Fruit fly (Drosophila melanogaster) whole organism, wandering third instar larva: Measurements from ENCODE around the gene CG11342.

Experiments used
- Abd-B ChIP-seq: fragments of >200 bp; optimal IDR thresholded peaks from 2 replicates; lab custom pipeline; 2017; ENCODE audit warnings: missing biosample characterization, missing genetic modification characterization
- CG32264 ChIP-seq: fragments of 200-800 bp; sonication (Bioruptor generic); optimal IDR thresholded peaks from 2 replicates; lab custom pipeline; 2016; ENCODE audit warnings: missing biosample characterization, missing genetic modification characterization
- CG9705 ChIP-seq: fragments of 200-800 bp; sonication (Bioruptor generic); optimal IDR thresholded peaks from 2 replicates; lab custom pipeline; 2018; ENCODE audit warnings: missing biosample characterization, mild to moderate bottlenecking, missing genetic modification characterization
- CrebA ChIP-seq: fragments of 200-800 bp; sonication (Bioruptor generic); optimal IDR thresholded peaks from 2 replicates; lab custom pipeline; 2016; ENCODE audit warnings: missing biosample characterization, mild to moderate bottlenecking, missing genetic modification characterization, borderline replicate concordance
- Dfd ChIP-seq: fragments of >200 bp; optimal IDR thresholded peaks from 2 replicates; lab custom pipeline; 2017; ENCODE audit warnings: missing biosample characterization, missing genetic modification characterization
- Dif ChIP-seq: fragments of 200-275, 200-300 bp; sonication (Bioruptor generic); optimal IDR thresholded peaks from 2 replicates; lab custom pipeline; 2018; ENCODE audit warnings: missing biosample characterization, missing genetic modification characterization; ENCODE audit not compliant: partially characterized antibody
- GATAd ChIP-seq: sonication (Bioruptor generic); optimal IDR thresholded peaks from 2 replicates; lab custom pipeline; 2016; ENCODE audit warnings: missing biosample characterization, missing genetic modification characterization
- HLH106 ChIP-seq: fragments of 200-800 bp; optimal IDR thresholded peaks from 3 replicates; lab custom pipeline; 2019; ENCODE audit warnings: missing biosample characterization, mild to moderate bottlenecking, missing genetic modification characterization, moderate library complexity
- Hnf4 ChIP-seq: fragments of 200-800 bp; sonication (Bioruptor generic); optimal IDR thresholded peaks from 2 replicates; lab custom pipeline; 2016; ENCODE audit warnings: missing biosample characterization, mild to moderate bottlenecking, missing genetic modification characterization
- Hr78 ChIP-seq: fragments of >200 bp; optimal IDR thresholded peaks from 2 replicates; lab custom pipeline; 2017; ENCODE audit warnings: missing biosample characterization, missing genetic modification characterization
- Hr83 ChIP-seq: fragments of 200-300 bp; sonication (Bioruptor generic); optimal IDR thresholded peaks from 2 replicates; lab custom pipeline; 2016; ENCODE audit warnings: missing biosample characterization, mild to moderate bottlenecking, missing genetic modification characterization, moderate library complexity; ENCODE audit not compliant: poor library complexity, severe bottlenecking
- Jra ChIP-seq: sonication (Bioruptor generic); optimal IDR thresholded peaks from 2 replicates; lab custom pipeline; 2016; ENCODE audit warnings: missing biosample characterization, missing genetic modification characterization
- Mio ChIP-seq: sonication (Bioruptor generic); optimal IDR thresholded peaks from 2 replicates; lab custom pipeline; 2016; ENCODE audit warnings: missing biosample characterization, missing genetic modification characterization
- Myc ChIP-seq: fragments of >200 bp; optimal IDR thresholded peaks from 2 replicates; lab custom pipeline; 2017
- N ChIP-seq: fragments of >200 bp; optimal IDR thresholded peaks from 2 replicates; lab custom pipeline; 2018; ENCODE audit warnings: missing biosample characterization, missing external identifiers, missing genetic modification characterization
- OdsH ChIP-seq: fragments of 200-800 bp; sonication (Bioruptor generic); optimal IDR thresholded peaks from 2 replicates; lab custom pipeline; 2016; ENCODE audit warnings: missing biosample characterization, mild to moderate bottlenecking, missing genetic modification characterization
- Rel ChIP-seq, 2 experiments: fragments of 200-800 bp; sonication (Bioruptor generic) in 1 of 2; optimal IDR thresholded peaks; 2 replicates in 1 of 2; 3 replicates in 1 of 2; lab custom pipeline; 2016 to 2019; ENCODE audit warnings: mild to moderate bottlenecking in 2 of 2, missing biosample characterization in 2 of 2, missing genetic modification characterization in 2 of 2, moderate library complexity in 1 of 2
- Sp1 ChIP-seq: fragments of 200-800 bp; sonication (Bioruptor generic); optimal IDR thresholded peaks from 3 replicates; lab custom pipeline; 2019; ENCODE audit warnings: missing biosample characterization, mild to moderate bottlenecking, missing genetic modification characterization, moderate library complexity
- Vsx2 ChIP-seq: fragments of 200-300, 225-300 bp; sonication (Bioruptor generic); optimal IDR thresholded peaks from 2 replicates; lab custom pipeline; 2018; ENCODE audit warnings: missing biosample characterization, missing genetic modification characterization; ENCODE audit not compliant: partially characterized antibody
- br ChIP-seq: fragments of 200-800 bp; sonication (Bioruptor generic); optimal IDR thresholded peaks from 2 replicates; lab custom pipeline; 2016; ENCODE audit warnings: missing biosample characterization, missing genetic modification characterization
- brk ChIP-seq: fragments of 200-800 bp; sonication (Bioruptor generic); optimal IDR thresholded peaks from 2 replicates; lab custom pipeline; 2016; ENCODE audit warnings: missing biosample characterization, mild to moderate bottlenecking, missing genetic modification characterization
- dl ChIP-seq, 2 experiments: fragments of 175-275, 200-275 bp in 1 of 2; fragments of 200-275 bp in 1 of 2; sonication (Bioruptor generic); optimal IDR thresholded peaks; lab custom pipeline; 2018; ENCODE audit warnings: mild to moderate bottlenecking in 2 of 2, missing biosample characterization in 2 of 2, missing genetic modification characterization in 2 of 2, moderate library complexity in 2 of 2; ENCODE audit not compliant: partially characterized antibody in 2 of 2, insufficient read depth in 1 of 2
- dmrt93B ChIP-seq: fragments of 200-800 bp; sonication (Bioruptor generic); optimal IDR thresholded peaks from 2 replicates; lab custom pipeline; 2018; ENCODE audit warnings: missing biosample characterization, mild to moderate bottlenecking, missing genetic modification characterization
- dsf ChIP-seq: sonication (Bioruptor generic); optimal IDR thresholded peaks from 2 replicates; lab custom pipeline; 2016; ENCODE audit warnings: missing biosample characterization, missing genetic modification characterization, borderline replicate concordance
- ey ChIP-seq: fragments of 200-800 bp; sonication (Bioruptor generic); optimal IDR thresholded peaks from 2 replicates; lab custom pipeline; 2016; ENCODE audit warnings: missing biosample characterization, missing genetic modification characterization
- foxo ChIP-seq, 2 experiments: fragments of 200-800 bp; sonication (Bioruptor generic); optimal IDR thresholded peaks; 2 replicates in 1 of 2; 3 replicates in 1 of 2; lab custom pipeline; 2016 to 2017; ENCODE audit warnings: missing biosample characterization in 2 of 2, missing genetic modification characterization in 2 of 2
- fru ChIP-seq: fragments of 200-800 bp; sonication (Bioruptor generic); optimal IDR thresholded peaks from 3 replicates; lab custom pipeline; 2016; ENCODE audit warnings: missing biosample characterization, mild to moderate bottlenecking, missing genetic modification characterization
- h ChIP-seq: fragments of 200-800 bp; sonication (Bioruptor generic); optimal IDR thresholded peaks from 3 replicates; lab custom pipeline; 2016; ENCODE audit warnings: missing biosample characterization, mild to moderate bottlenecking, missing genetic modification characterization
- jim ChIP-seq: fragments of 175-275, 200-325 bp; sonication (Bioruptor generic); optimal IDR thresholded peaks from 2 replicates; lab custom pipeline; 2016; ENCODE audit warnings: missing biosample characterization, mild to moderate bottlenecking, missing genetic modification characterization
- lola ChIP-seq: fragments of >200 bp; optimal IDR thresholded peaks from 2 replicates; lab custom pipeline; 2017; ENCODE audit warnings: missing biosample characterization, missing genetic modification characterization
- pan ChIP-seq: fragments of >200 bp; optimal IDR thresholded peaks from 2 replicates; lab custom pipeline; 2017
- psq ChIP-seq: fragments of 200-800 bp; sonication (Bioruptor generic); optimal IDR thresholded peaks from 3 replicates; lab custom pipeline; 2017; ENCODE audit warnings: missing biosample characterization, mild to moderate bottlenecking, missing genetic modification characterization, moderate library complexity
- rgr ChIP-seq: fragments of 200-800 bp; sonication (Bioruptor generic); optimal IDR thresholded peaks from 3 replicates; lab custom pipeline; 2016; ENCODE audit warnings: missing biosample characterization, mild to moderate bottlenecking, missing genetic modification characterization
- sage ChIP-seq: fragments of 200-800 bp; sonication (Bioruptor generic); optimal IDR thresholded peaks from 2 replicates; lab custom pipeline; 2016; ENCODE audit warnings: missing biosample characterization, mild to moderate bottlenecking, missing genetic modification characterization
- sv ChIP-seq: fragments of 200-800 bp; sonication (Bioruptor generic); optimal IDR thresholded peaks from 3 replicates; lab custom pipeline; 2016; ENCODE audit warnings: missing biosample characterization, missing genetic modification characterization
- tai ChIP-seq: sonication (Bioruptor generic); optimal IDR thresholded peaks from 2 replicates; lab custom pipeline; 2016; ENCODE audit warnings: missing biosample characterization, missing genetic modification characterization
- usp ChIP-seq: fragments of >200 bp; optimal IDR thresholded peaks from 2 replicates; lab custom pipeline; 2017; ENCODE audit warnings: missing biosample characterization, missing genetic modification characterization
- woc ChIP-seq: sonication (Bioruptor generic); optimal IDR thresholded peaks from 2 replicates; lab custom pipeline; 2016; ENCODE audit warnings: missing biosample characterization, mild to moderate bottlenecking, missing genetic modification characterization

The CG11342 gene

dm6 chr3L:4378895-4379294 is 11.6 kb upstream of the CG11342 start:
- no peak for TF ChIP-seq Abd-B (GFP tag; lab: Kevin White, UChicago)
- TF ChIP-seq h = peak; percentile 62
- TF ChIP-seq CrebA = no peak
- TF ChIP-seq GATAd (GFP tag; lab: Kevin White, UChicago) = no peak
- TF ChIP-seq Jra (GFP tag; lab: Kevin White, UChicago) = no peak
- peak in 1 of 2 experiments; percentile 42 for TF ChIP-seq foxo (GFP tag; optimal IDR thresholded peaks at IDR 0.05; lab: Kevin White, UChicago)
- no peak for TF ChIP-seq Hr83 (GFP tag; lab: Kevin White, UChicago)
- no peak for TF ChIP-seq Sp1 (GFP tag; lab: Kevin White, UChicago)
- TF ChIP-seq Hr78 (GFP tag; lab: Kevin White, UChicago) = no peak
- peak; percentile 31 for TF ChIP-seq OdsH (GFP tag; lab: Kevin White, UChicago)
- TF ChIP-seq CG32264 (GFP tag; lab: Kevin White, UChicago) = no peak
- TF ChIP-seq rgr (GFP tag; lab: Kevin White, UChicago) = peak; percentile 42
- TF ChIP-seq dsf (GFP tag; lab: Kevin White, UChicago) = no peak
- no peak for TF ChIP-seq lola (GFP tag; lab: Kevin White, UChicago)
- TF ChIP-seq dmrt93B (GFP tag; lab: Kevin White, UChicago) = peak; percentile 11
- TF ChIP-seq fru (GFP tag; lab: Kevin White, UChicago) = peak; percentile 42
- TF ChIP-seq brk (GFP tag; lab: Kevin White, UChicago) = no peak
- TF ChIP-seq Mio = no peak
- peak; percentile 71 for TF ChIP-seq psq (GFP tag; lab: Kevin White, UChicago)
- TF ChIP-seq Myc (lab: Kevin White, UChicago) = no peak
- no peak for TF ChIP-seq jim
- TF ChIP-seq ey (GFP tag; lab: Kevin White, UChicago) = peak; percentile 47
- no peak for TF ChIP-seq Hnf4 (GFP tag; lab: Kevin White, UChicago)
- no peak for TF ChIP-seq dl (GFP tag; optimal IDR thresholded peaks at IDR 0.05; lab: Kevin White, UChicago; ENCODE audit: insufficient read depth in 1 of 2, partially characterized antibody in 2 of 2)
- TF ChIP-seq sv = peak; percentile 24
- TF ChIP-seq N = no peak
- no peak for TF ChIP-seq pan
- TF ChIP-seq usp (GFP tag; lab: Kevin White, UChicago) = no peak
- TF ChIP-seq tai (GFP tag; lab: Kevin White, UChicago) = no peak
- TF ChIP-seq br (GFP tag; lab: Kevin White, UChicago) = peak; percentile 9
- TF ChIP-seq Vsx2 (GFP tag; lab: Kevin White, UChicago) = no peak
- TF ChIP-seq CG9705 (GFP tag; lab: Kevin White, UChicago) = no peak
- TF ChIP-seq woc (GFP tag; lab: Kevin White, UChicago) = no peak
- no peak for TF ChIP-seq sage
- peak; percentile 45 for TF ChIP-seq HLH106 (tag; lab: Kevin White, UChicago)
- no peak for TF ChIP-seq Rel (GFP tag; optimal IDR thresholded peaks at IDR 0.05; lab: Kevin White, UChicago)
- no peak for TF ChIP-seq Rel (tag; optimal IDR thresholded peaks at IDR 0.05; lab: Kevin White, UChicago)
- no peak for TF ChIP-seq Dfd
- TF ChIP-seq Dif (GFP tag; lab: Kevin White, UChicago) = no peak

- TF ChIP-seq fru (GFP tag; lab: Kevin White, UChicago) = no peak
- no peak for TF ChIP-seq br (GFP tag; lab: Kevin White, UChicago)
- no peak for TF ChIP-seq CG32264 (GFP tag; lab: Kevin White, UChicago)
- TF ChIP-seq Hnf4 (GFP tag; lab: Kevin White, UChicago) = no peak
- TF ChIP-seq woc (GFP tag; lab: Kevin White, UChicago) = no peak
- TF ChIP-seq OdsH (GFP tag; lab: Kevin White, UChicago) = no peak
- no peak for TF ChIP-seq CrebA
- TF ChIP-seq Dif (GFP tag; lab: Kevin White, UChicago) = no peak
- no peak for TF ChIP-seq jim
- no peak for TF ChIP-seq Abd-B (GFP tag; lab: Kevin White, UChicago)
Observed at dm6 chr3L:4377496-4377895, 10.2 kb upstream of the CG11342 start.
